Worm (Caenorhabditis elegans) whole organism, L2 larva: ENCODE results near the gene F20H11.4.

Experiments
- C34F6.9 ChIP-seq: fragments of 150-350 bp; optimal IDR thresholded peaks from 2 replicates; lab custom pipeline; 2014; ENCODE audit warnings: missing biosample characterization, missing genetic modification characterization
- F13H6.1 ChIP-seq: sonication (generic microtip); optimal IDR thresholded peaks from 2 replicates; lab custom pipeline; 2016; ENCODE audit warnings: missing genetic modification characterization, missing compliant biosample characterization
- R02D3.7 ChIP-seq: fragments of 150-350 bp; optimal IDR thresholded peaks from 2 replicates; lab custom pipeline; 2014; ENCODE audit warnings: missing biosample characterization, missing genetic modification characterization
- Y55F3AM.14 ChIP-seq: fragments of 200-800 bp; sonication (Bioruptor generic); optimal IDR thresholded peaks from 2 replicates; lab custom pipeline; 2018; ENCODE audit warnings: mild to moderate bottlenecking, missing genetic modification characterization, missing compliant biosample characterization
- ZK546.5 ChIP-seq: sonication (generic microtip); optimal IDR thresholded peaks from 2 replicates; lab custom pipeline; 2017; ENCODE audit warnings: missing biosample characterization, missing genetic modification characterization
- alr-1 ChIP-seq: fragments of 150-350 bp; optimal IDR thresholded peaks from 2 replicates; lab custom pipeline; 2014; ENCODE audit warnings: missing biosample characterization, missing genetic modification characterization
- ama-1 ChIP-seq: fragments of 150-350 bp; optimal IDR thresholded peaks from 2 replicates; lab custom pipeline; 2018; ENCODE audit warnings: inconsistent platforms
- ceh-16 ChIP-seq: fragments of 150-350 bp; optimal IDR thresholded peaks from 2 replicates; lab custom pipeline; 2014; ENCODE audit warnings: missing biosample characterization, missing genetic modification characterization
- ceh-82 ChIP-seq: fragments of 150-350 bp; optimal IDR thresholded peaks from 2 replicates; lab custom pipeline; 2014; ENCODE audit warnings: missing biosample characterization, missing genetic modification characterization
- crh-2 ChIP-seq: sonication (generic microtip); optimal IDR thresholded peaks from 2 replicates; lab custom pipeline; 2017; ENCODE audit warnings: missing biosample characterization, missing genetic modification characterization
- elt-1 ChIP-seq: fragments of 150-350 bp; optimal IDR thresholded peaks from 2 replicates; lab custom pipeline; 2014; ENCODE audit warnings: missing biosample characterization, missing genetic modification characterization
- elt-3 ChIP-seq: sonication (generic microtip); optimal IDR thresholded peaks from 2 replicates; lab custom pipeline; 2017; ENCODE audit warnings: missing biosample characterization, missing genetic modification characterization
- fos-1 ChIP-seq: fragments of 150-350 bp; optimal IDR thresholded peaks from 2 replicates; lab custom pipeline; 2014; ENCODE audit warnings: missing biosample characterization, missing genetic modification characterization
- gmeb-1 ChIP-seq: fragments of 150-350 bp; optimal IDR thresholded peaks from 2 replicates; lab custom pipeline; 2014; ENCODE audit warnings: missing biosample characterization, missing genetic modification characterization
- lin-11 ChIP-seq: fragments of 150-350 bp; sonication (generic microtip); optimal IDR thresholded peaks from 2 replicates; lab custom pipeline; 2014; ENCODE audit warnings: missing biosample characterization, missing genetic modification characterization, inconsistent platforms, mixed read lengths
- lin-13 ChIP-seq: fragments of 150-350 bp; optimal IDR thresholded peaks from 2 replicates; lab custom pipeline; 2014; ENCODE audit warnings: missing biosample characterization, missing genetic modification reagents, missing genetic modification characterization
- lin-39 ChIP-seq: fragments of 150-350 bp; optimal IDR thresholded peaks from 2 replicates; lab custom pipeline; 2014; ENCODE audit warnings: missing biosample characterization, missing genetic modification reagents, missing genetic modification characterization
- lsy-2 ChIP-seq, 2 experiments: fragments of 150-350 bp in 1 of 2; sonication (generic microtip) in 1 of 2; optimal IDR thresholded peaks; 2 replicates each; lab custom pipeline; 2014 to 2017; ENCODE audit warnings: missing biosample characterization in 2 of 2, missing genetic modification characterization in 2 of 2
- mab-5 ChIP-seq: fragments of 150-350 bp; optimal IDR thresholded peaks from 2 replicates; lab custom pipeline; 2014; ENCODE audit warnings: missing biosample characterization, missing genetic modification characterization
- mdl-1 ChIP-seq, 2 experiments: fragments of 150-350 bp in 1 of 2; sonication (generic microtip) in 1 of 2; optimal IDR thresholded peaks; 2 replicates each; lab custom pipeline; 2017; ENCODE audit warnings: missing biosample characterization in 2 of 2, missing genetic modification characterization in 2 of 2
- nhr-10 ChIP-seq: sonication (generic microtip); optimal IDR thresholded peaks from 2 replicates; lab custom pipeline; 2017; ENCODE audit warnings: missing biosample characterization, missing genetic modification characterization
- nhr-12 ChIP-seq: fragments of 150-350 bp; optimal IDR thresholded peaks from 2 replicates; lab custom pipeline; 2014; ENCODE audit warnings: missing biosample characterization, missing genetic modification characterization
- nhr-129 ChIP-seq: fragments of 150-350 bp; optimal IDR thresholded peaks from 2 replicates; lab custom pipeline; 2014; ENCODE audit warnings: missing biosample characterization, missing genetic modification characterization
- nhr-21 ChIP-seq: fragments of 150-350 bp; optimal IDR thresholded peaks from 2 replicates; lab custom pipeline; 2014; ENCODE audit warnings: missing biosample characterization, missing genetic modification characterization
- nhr-23 ChIP-seq: fragments of 150-350 bp; optimal IDR thresholded peaks from 2 replicates; lab custom pipeline; 2014; ENCODE audit warnings: missing biosample characterization, missing genetic modification reagents, missing genetic modification characterization
- nhr-237 ChIP-seq: fragments of 150-350 bp; optimal IDR thresholded peaks from 2 replicates; lab custom pipeline; 2014; ENCODE audit warnings: missing biosample characterization, missing genetic modification characterization
- nhr-25 ChIP-seq: fragments of 150-350 bp; sonication (generic microtip); optimal IDR thresholded peaks from 3 replicates; lab custom pipeline; 2014; ENCODE audit warnings: missing biosample characterization, missing genetic modification characterization
- nhr-6 ChIP-seq: fragments of 150-350 bp; optimal IDR thresholded peaks from 2 replicates; lab custom pipeline; 2014; ENCODE audit warnings: missing biosample characterization, missing genetic modification characterization
- nhr-77 ChIP-seq: fragments of 150-350 bp; optimal IDR thresholded peaks from 2 replicates; lab custom pipeline; 2014; ENCODE audit warnings: missing biosample characterization, missing genetic modification characterization
- sem-4 ChIP-seq: fragments of 150-350 bp; optimal IDR thresholded peaks from 2 replicates; lab custom pipeline; 2014; ENCODE audit warnings: missing biosample characterization, missing genetic modification reagents, missing genetic modification characterization
- skn-1 ChIP-seq: sonication (generic microtip); optimal IDR thresholded peaks from 2 replicates; lab custom pipeline; 2017; ENCODE audit warnings: missing biosample characterization, missing genetic modification characterization
- sma-9 ChIP-seq, 2 experiments: fragments of 150-350 bp in 1 of 2; sonication (generic microtip) in 1 of 2; optimal IDR thresholded peaks; 2 replicates each; lab custom pipeline; 2014 to 2016; ENCODE audit warnings: missing genetic modification characterization in 2 of 2, mild to moderate bottlenecking in 1 of 2, missing biosample characterization in 1 of 2, missing compliant biosample characterization in 1 of 2, missing genetic modification reagents in 1 of 2, moderate library complexity in 1 of 2
- snpc-4 ChIP-seq: fragments of 150-350 bp; optimal IDR thresholded peaks from 2 replicates; lab custom pipeline; 2014; ENCODE audit warnings: missing biosample characterization, missing genetic modification characterization
- unc-39 ChIP-seq: fragments of 150-350 bp; optimal IDR thresholded peaks from 2 replicates; lab custom pipeline; 2014; ENCODE audit warnings: missing biosample characterization, missing genetic modification characterization
- unc-55 ChIP-seq: fragments of 150-350 bp; sonication (generic microtip); optimal IDR thresholded peaks from 3 replicates; lab custom pipeline; 2014; ENCODE audit warnings: missing biosample characterization, missing genetic modification reagents, missing genetic modification characterization
- unc-62 ChIP-seq: fragments of 150-350 bp; optimal IDR thresholded peaks from 2 replicates; lab custom pipeline; 2014; ENCODE audit warnings: missing biosample characterization, missing genetic modification reagents, missing genetic modification characterization
- zag-1 ChIP-seq: fragments of 150-350 bp; optimal IDR thresholded peaks from 2 replicates; lab custom pipeline; 2014; ENCODE audit warnings: missing biosample characterization, missing genetic modification characterization
- ztf-1 ChIP-seq: fragments of 200-800 bp; sonication (Bioruptor generic); conservative IDR thresholded peaks from 2 replicates; pipeline ENCODE4 v1.3.6; 2022; ENCODE audit warnings: missing genetic modification characterization, missing compliant biosample characterization
- ztf-11 ChIP-seq: sonication (generic microtip); optimal IDR thresholded peaks from 2 replicates; lab custom pipeline; 2017; ENCODE audit warnings: missing biosample characterization, missing genetic modification characterization
- ztf-4 ChIP-seq: fragments of 150-350 bp; optimal IDR thresholded peaks from 2 replicates; lab custom pipeline; 2014; ENCODE audit warnings: missing biosample characterization, missing genetic modification characterization

The F20H11.4 gene

DNA sequence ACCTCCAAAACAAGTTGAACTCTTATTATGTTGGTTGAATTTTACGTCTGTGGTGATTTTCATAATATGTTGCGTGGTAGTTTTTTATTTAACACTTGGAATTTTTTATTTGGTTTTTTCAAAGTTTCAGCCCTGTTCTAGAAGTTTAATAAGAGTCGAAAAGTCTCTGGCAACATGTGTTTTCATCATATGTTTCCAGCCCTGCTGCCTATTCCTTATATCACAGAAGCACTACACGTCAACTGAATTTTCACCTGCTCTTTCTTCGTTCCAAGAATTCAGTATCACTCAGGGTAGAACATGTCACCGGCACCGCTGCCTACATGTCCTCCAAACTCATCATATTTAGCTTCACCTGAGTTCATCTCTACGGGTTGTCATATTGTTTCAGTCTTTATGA is 2.1 kb downstream of the F20H11.4 start, which contains the start of gene srh-40:
TSS of gene srh-40 (plus strand) at position 301 of the 400 bp plus-strand sequence.
- no peak for TF ChIP-seq ZK546.5 (tag; lab: Kevin White, UChicago)
- no peak for TF ChIP-seq nhr-23 (tag; lab: Kevin White, UChicago)
- no peak for TF ChIP-seq nhr-10 (tag; lab: Kevin White, UChicago)
- TF ChIP-seq C34F6.9 (tag; lab: Kevin White, UChicago) = no peak
- no peak for TF ChIP-seq F13H6.1 (tag; lab: Kevin White, UChicago)
- no peak for TF ChIP-seq fos-1
- TF ChIP-seq nhr-6 (tag; lab: Kevin White, UChicago) = no peak
- no peak for TF ChIP-seq alr-1 (tag; lab: Kevin White, UChicago)
- no peak for TF ChIP-seq ama-1 (lab: Kevin White, UChicago)
- TF ChIP-seq unc-55 (GFP tag; lab: Kevin White, UChicago) = no peak
- TF ChIP-seq snpc-4 (tag; lab: Kevin White, UChicago) = no peak
- no peak for TF ChIP-seq elt-1
- TF ChIP-seq sem-4 = no peak
- TF ChIP-seq nhr-129 (tag; lab: Kevin White, UChicago) = no peak
- TF ChIP-seq lin-39 (tag; lab: Kevin White, UChicago) = no peak

DNA sequence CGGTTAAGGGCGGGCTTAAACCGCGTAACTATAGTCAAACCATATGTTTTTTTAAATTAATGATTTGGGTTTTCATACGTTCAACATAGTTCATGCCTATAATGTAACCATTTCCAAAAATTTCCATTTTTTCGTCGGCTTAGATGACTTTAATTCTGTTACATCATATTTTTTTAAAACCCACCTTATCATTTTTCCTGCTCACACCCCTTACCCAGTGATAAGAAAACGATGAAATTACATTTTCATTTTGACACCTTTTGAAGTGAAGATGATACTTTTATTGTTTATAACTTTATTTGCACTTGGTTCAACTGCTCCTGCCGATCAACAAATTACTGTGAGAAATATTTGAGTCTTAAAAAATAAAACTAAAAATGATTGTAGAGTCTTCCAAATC is 3.9 kb downstream of the F20H11.4 start, which contains the start of gene ctsa-4.2:
TSS of gene ctsa-4.2 (plus strand) at position 247 of the 400 bp plus-strand sequence.
- TF ChIP-seq nhr-237 (tag; lab: Kevin White, UChicago) (no peak), alr-1 (tag; lab: Kevin White, UChicago) (no peak), Y55F3AM.14 (no peak), lin-39 (tag; lab: Kevin White, UChicago) (no peak), nhr-6 (tag; lab: Kevin White, UChicago) (no peak), sem-4 (no peak), lin-11 (tag; lab: Kevin White, UChicago) (no peak), nhr-77 (tag; lab: Kevin White, UChicago) (no peak), lsy-2 (tag; optimal IDR thresholded peaks at IDR 0.05; lab: Kevin White, UChicago) (no peak), nhr-25 (tag; lab: Kevin White, UChicago) (no peak), unc-39 (tag; lab: Kevin White, UChicago) (no peak), F13H6.1 (tag; lab: Kevin White, UChicago) (no peak), nhr-12 (tag; lab: Kevin White, UChicago) (no peak), elt-3 (tag; lab: Kevin White, UChicago) (no peak), snpc-4 (tag; lab: Kevin White, UChicago) (no peak), unc-62 (GFP tag; lab: Kevin White, UChicago) (no peak), elt-1 (no peak), ztf-4 (tag; lab: Kevin White, UChicago) (no peak), nhr-10 (tag; lab: Kevin White, UChicago) (no peak), R02D3.7 (tag; lab: Kevin White, UChicago) (no peak), ama-1 (lab: Kevin White, UChicago) (no peak), nhr-129 (tag; lab: Kevin White, UChicago) (peak; percentile 32), ZK546.5 (tag; lab: Kevin White, UChicago) (no peak), mdl-1 (tag; optimal IDR thresholded peaks at IDR 0.05; lab: Kevin White, UChicago) (no peak), ztf-11 (tag; lab: Kevin White, UChicago) (no peak), ceh-16 (tag; lab: Kevin White, UChicago) (no peak), zag-1 (tag; lab: Kevin White, UChicago) (no peak), crh-2 (peak; percentile 14), ztf-1 (GFP tag; lab: Robert Waterston, UW) (no peak), skn-1 (tag; lab: Kevin White, UChicago) (peak; percentile 82), sma-9 (GFP tag; optimal IDR thresholded peaks at IDR 0.05; lab: Kevin White, UChicago) (peak; percentile 20), sma-9 (tag; optimal IDR thresholded peaks at IDR 0.05; lab: Kevin White, UChicago) (no peak), nhr-23 (tag; lab: Kevin White, UChicago) (no peak), mab-5 (tag; lab: Kevin White, UChicago) (no peak), lin-13 (GFP tag; lab: Kevin White, UChicago) (no peak), gmeb-1 (tag; lab: Kevin White, UChicago) (no peak), fos-1 (peak; percentile 62), ceh-82 (tag; lab: Kevin White, UChicago) (no peak), nhr-21 (tag; lab: Kevin White, UChicago) (no peak)
- TF ChIP-seq, all 48 proteins: peak for 5
